Fruit fly (Drosophila melanogaster) whole organism, pupa: ENCODE measurements around the gene Arf4.

Experiments used
- CG10348 ChIP-seq: fragments of 200-800 bp; sonication (Bioruptor generic); IDR thresholded peaks from 2 replicates; pipeline ENCODE4 v1.3.6; 2022; ENCODE audit warnings: missing biosample characterization, missing genetic modification characterization
- CG14655 ChIP-seq: fragments of 200-800 bp; sonication (Bioruptor generic); optimal IDR thresholded peaks from 3 replicates; lab custom pipeline; 2017; ENCODE audit warnings: mild to moderate bottlenecking, missing biosample characterization, missing genetic modification reagents, missing genetic modification characterization
- CG34367 ChIP-seq: fragments of 200-800 bp; sonication (Bioruptor generic); optimal IDR thresholded peaks from 2 replicates; lab custom pipeline; 2018; ENCODE audit warnings: missing biosample characterization, mild to moderate bottlenecking, missing genetic modification characterization
- CG4496 ChIP-seq: fragments of 200-800 bp; sonication (Bioruptor generic); IDR thresholded peaks from 3 replicates; pipeline ENCODE4 v1.3.6; 2022; ENCODE audit warnings: missing biosample characterization, missing genetic modification characterization
- EcR ChIP-seq: fragments of 200-800 bp; sonication (Bioruptor generic); optimal IDR thresholded peaks from 3 replicates; lab custom pipeline; 2019; ENCODE audit warnings: missing biosample characterization, missing genetic modification characterization, mild to moderate bottlenecking, moderate library complexity, missing genetic modification reagents
- Pif1B ChIP-seq: fragments of 200-800 bp; sonication (Bioruptor generic); optimal IDR thresholded peaks from 3 replicates; lab custom pipeline; 2016; ENCODE audit warnings: missing biosample characterization, missing genetic modification characterization
- fd96Ca ChIP-seq: fragments of 200-800 bp; sonication (Bioruptor generic); IDR thresholded peaks from 3 replicates; pipeline ENCODE4 v1.3.6; 2022; ENCODE audit warnings: missing biosample characterization, missing genetic modification characterization
- rn ChIP-seq: fragments of 200-800 bp; sonication (Bioruptor generic); IDR thresholded peaks from 2 replicates; pipeline ENCODE4 v1.3.6; 2022; ENCODE audit warnings: missing biosample characterization, missing genetic modification characterization

DNA sequence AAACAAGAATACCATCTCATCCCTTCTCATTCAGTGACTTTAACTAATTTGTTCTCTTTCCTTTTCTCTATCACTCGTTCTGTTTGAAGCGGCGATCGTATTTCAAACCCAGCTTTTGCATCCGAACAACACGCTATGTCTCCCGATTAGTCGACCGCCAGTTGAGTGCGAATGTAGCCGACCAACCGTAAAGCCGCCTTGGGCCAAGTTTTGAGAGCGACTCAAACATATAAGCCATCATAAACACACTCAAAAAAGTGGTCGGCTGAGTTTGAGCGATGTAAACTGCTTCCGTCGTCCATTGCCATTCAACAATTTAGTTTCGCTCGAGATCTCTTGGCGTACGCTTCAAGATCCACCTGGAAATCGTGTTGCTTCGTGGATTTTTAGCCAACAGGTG, 35.5 kb upstream of the Arf4 start, which contains the start of gene sv:
- TF ChIP-seq EcR (GFP tag; lab: Kevin White, UChicago) (no peak), Pif1B (no peak), CG34367 (tag; lab: Kevin White, UChicago) (no peak), CG10348 (GFP tag; lab: Robert Waterston, UW) (no peak), fd96Ca (no peak), CG4496 (GFP tag; lab: Robert Waterston, UW) (no peak), CG14655 (GFP tag; lab: Kevin White, UChicago) (no peak), rn (GFP tag; lab: Robert Waterston, UW) (no peak)
